Fruit fly (Drosophila melanogaster) whole organism: Measurements from ENCODE around the gene Bem46.

Source experiments
- CG8478 ChIP-seq: fragments of >200 bp; optimal IDR thresholded peaks from 2 replicates; lab custom pipeline; 2018; ENCODE audit warnings: inconsistent platforms
- Dll ChIP-seq: fragments of >200 bp; optimal IDR thresholded peaks from 2 replicates; lab custom pipeline; 2017
- EcR ChIP-seq, 2 experiments: fragments of >200 bp; optimal IDR thresholded peaks; 2 replicates each; lab custom pipeline; 2017; ENCODE audit warnings: missing biosample characterization in 2 of 2, missing genetic modification characterization in 2 of 2, missing genetic modification reagents in 2 of 2
- pan ChIP-seq: fragments of >200 bp; optimal IDR thresholded peaks from 2 replicates; lab custom pipeline; 2017
- psq ChIP-seq: fragments of >200 bp; optimal IDR thresholded peaks from 2 replicates; lab custom pipeline; 2017
- usp ChIP-seq: fragments of >200 bp; optimal IDR thresholded peaks from 2 replicates; lab custom pipeline; 2017; ENCODE audit warnings: missing biosample characterization, missing genetic modification characterization, mixed read lengths

- TF ChIP-seq psq (lab: Kevin White, UChicago), result no peak
- no peak for TF ChIP-seq CG8478 (lab: Kevin White, UChicago)
- no peak for TF ChIP-seq pan (lab: Kevin White, UChicago)
- TF ChIP-seq Dll, result no peak
- TF ChIP-seq EcR (GFP tag; optimal IDR thresholded peaks at IDR 0.05; lab: Kevin White, UChicago), result no peak
- no peak for TF ChIP-seq usp (GFP tag; lab: Kevin White, UChicago)
These were observed 49.2 kb downstream of the Bem46 start, which contains the start of the genes CG17260 and SerRS for dm6 chr2L:3037153-3037579.
